Worm (Caenorhabditis elegans) whole organism, early embryonic: ENCODE measurements around the gene C06E2.5.

Source experiments
- B0310.2 ChIP-seq: sonication (generic microtip); optimal IDR thresholded peaks from 2 replicates; lab custom pipeline; 2016; ENCODE audit warnings: mild to moderate bottlenecking, missing genetic modification characterization, missing compliant biosample characterization
- F13C5.2 ChIP-seq: sonication (generic microtip); optimal IDR thresholded peaks from 2 replicates; lab custom pipeline; 2017; ENCODE audit warnings: mild to moderate bottlenecking, missing genetic modification characterization, inconsistent platforms, missing compliant biosample characterization
- aly-1 ChIP-seq: sonication (generic microtip); optimal IDR thresholded peaks from 2 replicates; lab custom pipeline; 2016; ENCODE audit warnings: missing genetic modification characterization, missing compliant biosample characterization
- ama-1 ChIP-seq: fragments of 150-350 bp; optimal IDR thresholded peaks from 2 replicates; lab custom pipeline; 2014
- ets-7 ChIP-seq: sonication (generic microtip); optimal IDR thresholded peaks from 2 replicates; lab custom pipeline; 2016; ENCODE audit warnings: missing genotype, missing genetic modification characterization, missing compliant biosample characterization
- flt-1 ChIP-seq: fragments of 200-800 bp; sonication (Bioruptor generic); IDR thresholded peaks from 2 replicates; pipeline ENCODE4 v1.3.6; 2022; ENCODE audit warnings: missing genetic modification characterization, missing compliant biosample characterization
- hmbx-1 ChIP-seq: sonication (generic microtip); optimal IDR thresholded peaks from 2 replicates; lab custom pipeline; 2016; ENCODE audit warnings: mild to moderate bottlenecking, missing genetic modification characterization, missing compliant biosample characterization
- hmg-4 ChIP-seq: fragments of 200-800 bp; sonication (Bioruptor generic); optimal IDR thresholded peaks from 2 replicates; lab custom pipeline; 2018; ENCODE audit warnings: mild to moderate bottlenecking, missing genetic modification characterization, missing compliant biosample characterization
- hnd-1 ChIP-seq: sonication (generic microtip); optimal IDR thresholded peaks from 2 replicates; lab custom pipeline; 2016; ENCODE audit warnings: missing genetic modification characterization, missing compliant biosample characterization
- pes-1 ChIP-seq: fragments of 200-800 bp; sonication (Bioruptor generic); IDR thresholded peaks from 2 replicates; pipeline ENCODE4 v1.3.6; 2022; ENCODE audit warnings: missing genetic modification reagents, missing genetic modification characterization, missing compliant biosample characterization
- sea-1 ChIP-seq: fragments of 200-800 bp; sonication (Bioruptor generic); conservative IDR thresholded peaks from 2 replicates; pipeline ENCODE4 v1.3.6; 2022; ENCODE audit warnings: missing genetic modification characterization, missing compliant biosample characterization
- tbx-11 ChIP-seq: fragments of 200-800 bp; sonication (Bioruptor generic); IDR thresholded peaks from 2 replicates; pipeline ENCODE4 v1.3.6; 2022; ENCODE audit warnings: missing genetic modification characterization, missing compliant biosample characterization
- tbx-37 ChIP-seq: fragments of 200-800 bp; sonication (Bioruptor generic); conservative IDR thresholded peaks from 2 replicates; pipeline ENCODE4 v1.3.6; 2022; ENCODE audit warnings: missing genetic modification reagents, missing genetic modification characterization, missing compliant biosample characterization
- tra-4 ChIP-seq: sonication (generic microtip); optimal IDR thresholded peaks from 2 replicates; lab custom pipeline; 2017; ENCODE audit warnings: missing genetic modification characterization, missing compliant biosample characterization

- TF ChIP-seq hnd-1 (tag; lab: Kevin White, UChicago) (no peak), ama-1 (lab: Kevin White, UChicago) (no peak), sea-1 (GFP tag; lab: Robert Waterston, UW) (no peak), B0310.2 (no peak), pes-1 (GFP tag; lab: Robert Waterston, UW) (no peak), F13C5.2 (tag; lab: Kevin White, UChicago) (no peak), tra-4 (no peak), hmbx-1 (no peak), tbx-11 (no peak), ets-7 (no peak), flt-1 (GFP tag; lab: Robert Waterston, UW) (no peak), tbx-37 (GFP tag; lab: Robert Waterston, UW) (no peak), hmg-4 (GFP tag; lab: Kevin White, UChicago) (no peak), aly-1 (tag; lab: Kevin White, UChicago) (no peak)
Observed at ce11 chrX:8902920-8903319, 45.2 kb upstream of the C06E2.5 start.
